Worm (Caenorhabditis elegans) whole organism, mixed stage, embryonic: ENCODE data around the gene F22E5.23.

Experiments
- cnd-1 ChIP-seq: fragments of 200-800 bp; sonication (Bioruptor generic); optimal IDR thresholded peaks from 2 replicates; lab custom pipeline; 2018; ENCODE audit warnings: mild to moderate bottlenecking, missing genetic modification characterization, missing compliant biosample characterization
- nhr-2 ChIP-seq: fragments of 150-350 bp; optimal IDR thresholded peaks from 2 replicates; lab custom pipeline; 2014; ENCODE audit warnings: missing biosample characterization, missing genetic modification characterization
- nhr-28 ChIP-seq: fragments of 150-350 bp; optimal IDR thresholded peaks from 2 replicates; lab custom pipeline; 2014; ENCODE audit warnings: missing biosample characterization, missing genetic modification characterization
- nhr-76 ChIP-seq: sonication (generic microtip); optimal IDR thresholded peaks from 2 replicates; lab custom pipeline; 2017; ENCODE audit warnings: missing biosample characterization, missing genetic modification characterization
- pha-4 ChIP-seq: fragments of 150-350 bp; optimal IDR thresholded peaks from 2 replicates; lab custom pipeline; 2018; ENCODE audit warnings: missing biosample characterization, missing genetic modification reagents, missing genetic modification characterization
- unc-62 ChIP-seq: fragments of 150-350 bp; optimal IDR thresholded peaks from 2 replicates; lab custom pipeline; 2014; ENCODE audit warnings: missing biosample characterization, missing genetic modification reagents, missing genetic modification characterization

DNA sequence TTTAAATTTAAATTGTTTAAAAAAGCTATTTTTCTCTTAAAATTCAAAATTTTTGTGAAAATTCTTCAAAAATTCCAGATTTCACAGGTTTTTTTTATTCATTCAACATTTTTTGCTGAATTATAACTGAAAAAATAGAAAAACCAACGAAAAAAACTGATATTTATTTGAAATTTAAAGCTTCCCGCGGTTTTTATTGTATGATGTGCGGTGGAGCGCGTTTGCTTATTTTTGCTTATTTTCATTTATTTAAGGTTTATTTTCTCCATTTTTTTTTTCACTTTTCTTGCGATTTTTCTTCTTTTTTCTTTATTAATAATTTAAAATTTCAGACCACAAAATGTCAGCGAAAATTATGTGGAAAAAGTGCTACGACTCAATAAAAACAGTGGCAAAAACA, 3.0 kb upstream of the F22E5.23 start, which contains the start of gene F22E5.9:
- TF ChIP-seq cnd-1 (no peak), pha-4 (no peak), nhr-2 (no peak), unc-62 (GFP tag; lab: Kevin White, UChicago) (no peak), nhr-76 (tag; lab: Kevin White, UChicago) (no peak), nhr-28 (tag; lab: Kevin White, UChicago) (no peak)
